Worm (Caenorhabditis elegans) whole organism, L4 larva: ENCODE results near the gene srd-10.

Source experiments
- D1046.2 ChIP-seq: fragments of 200-800 bp; sonication (Bioruptor generic); IDR thresholded peaks from 2 replicates; pipeline ENCODE4 v1.3.6; 2022; ENCODE audit warnings: missing genetic modification characterization, missing compliant biosample characterization
- F37D6.2 ChIP-seq: sonication (generic microtip); optimal IDR thresholded peaks from 2 replicates; lab custom pipeline; 2016; ENCODE audit warnings: mild to moderate bottlenecking, missing genetic modification characterization, missing compliant biosample characterization
- F44E2.7 ChIP-seq: fragments of 200-800 bp; sonication (Bioruptor generic); IDR thresholded peaks from 2 replicates; pipeline ENCODE4 v2.1.2; 2022; ENCODE audit warnings: missing genetic modification characterization, missing compliant biosample characterization
- T26A8.4 ChIP-seq: fragments of 200-800 bp; sonication (Bioruptor generic); IDR thresholded peaks from 2 replicates; pipeline ENCODE4 v1.3.6; 2022; ENCODE audit warnings: missing genetic modification characterization, missing compliant biosample characterization
- Y48G9A.11 ChIP-seq: fragments of 200-800 bp; sonication (Bioruptor generic); IDR thresholded peaks from 2 replicates; pipeline ENCODE4 v1.3.6; 2022; ENCODE audit warnings: missing genetic modification reagents, missing genetic modification characterization, missing compliant biosample characterization
- Y75B8A.6 ChIP-seq: fragments of 200-800 bp; sonication (Bioruptor generic); IDR thresholded peaks from 2 replicates; pipeline ENCODE4 v1.3.6; 2022; ENCODE audit warnings: missing genetic modification reagents, missing genetic modification characterization, missing compliant biosample characterization
- ZK546.5 ChIP-seq, 2 experiments: sonication (generic microtip); optimal IDR thresholded peaks; 2 replicates each; lab custom pipeline; 2017; ENCODE audit warnings: missing biosample characterization in 2 of 2, missing genetic modification characterization in 2 of 2
- aha-1 ChIP-seq: fragments of 150-350 bp; peaks from one replicate; lab custom pipeline; 2014; ENCODE audit warnings: missing biosample characterization, missing genetic modification characterization
- ceh-20 ChIP-seq: fragments of 200-800 bp; sonication (Bioruptor generic); IDR thresholded peaks from 2 replicates; pipeline ENCODE4 v1.3.6; 2022; ENCODE audit warnings: missing genetic modification reagents, missing genetic modification characterization, missing compliant biosample characterization
- ceh-28 ChIP-seq: fragments of 150-350 bp; optimal IDR thresholded peaks from 2 replicates; lab custom pipeline; 2014; ENCODE audit warnings: missing biosample characterization, missing genetic modification reagents, missing genetic modification characterization
- ceh-82 ChIP-seq: sonication (generic microtip); optimal IDR thresholded peaks from 2 replicates; lab custom pipeline; 2017; ENCODE audit warnings: missing biosample characterization, missing genetic modification characterization
- cey-2 ChIP-seq: sonication (generic microtip); optimal IDR thresholded peaks from 3 replicates; lab custom pipeline; 2017; ENCODE audit warnings: missing genetic modification characterization, mild to moderate bottlenecking, missing compliant biosample characterization, antibody characterized with exemption, borderline replicate concordance; ENCODE audit not compliant: insufficient read depth
- daf-12 ChIP-seq: fragments of 150-350 bp; optimal IDR thresholded peaks from 2 replicates; lab custom pipeline; 2014; ENCODE audit warnings: missing biosample characterization, missing genetic modification reagents, missing genetic modification characterization
- daf-16 ChIP-seq, 3 experiments: sonication (generic microtip); optimal IDR thresholded peaks; 2 replicates each; lab custom pipeline; 2016 to 2017; ENCODE audit warnings: missing genetic modification characterization in 3 of 3, missing genetic modification reagents in 3 of 3, mild to moderate bottlenecking in 2 of 3, missing compliant biosample characterization in 2 of 3, missing biosample characterization in 1 of 3, moderate library complexity in 1 of 3
- daf-8 ChIP-seq: fragments of 200-800 bp; sonication (Bioruptor generic); IDR thresholded peaks from 2 replicates; pipeline ENCODE4 v1.3.6; 2022; ENCODE audit warnings: missing genetic modification characterization, missing compliant biosample characterization
- dve-1 ChIP-seq: sonication (generic microtip); optimal IDR thresholded peaks from 2 replicates; lab custom pipeline; 2017; ENCODE audit warnings: antibody characterized with exemption, mild to moderate bottlenecking, missing genetic modification characterization, missing compliant biosample characterization; ENCODE audit not compliant: insufficient read depth
- egl-27 ChIP-seq: sonication (generic microtip); optimal IDR thresholded peaks from 3 replicates; lab custom pipeline; 2017; ENCODE audit warnings: missing biosample characterization, missing genetic modification reagents, missing genetic modification characterization
- gei-8 ChIP-seq: fragments of 200-800 bp; sonication (Bioruptor generic); optimal IDR thresholded peaks from 2 replicates; lab custom pipeline; 2018; ENCODE audit warnings: mild to moderate bottlenecking, missing genetic modification characterization, missing compliant biosample characterization
- hif-1 ChIP-seq, 2 experiments: sonication (generic microtip); optimal IDR thresholded peaks; 2 replicates each; lab custom pipeline; 2016 to 2017; ENCODE audit warnings: missing compliant biosample characterization in 2 of 2, missing genetic modification characterization in 2 of 2, missing genetic modification reagents in 2 of 2, missing genotype in 2 of 2, mild to moderate bottlenecking in 1 of 2
- hmg-1.1 ChIP-seq: fragments of 200-800 bp; sonication (Bioruptor generic); IDR thresholded peaks from 2 replicates; pipeline ENCODE4 v1.3.6; 2022; ENCODE audit warnings: missing genetic modification reagents, missing genetic modification characterization, missing compliant biosample characterization
- lin-13 ChIP-seq: fragments of 150-350 bp; optimal IDR thresholded peaks from 2 replicates; lab custom pipeline; 2014; ENCODE audit warnings: missing biosample characterization, missing genetic modification reagents, missing genetic modification characterization
- lin-15B ChIP-seq: fragments of 150-350 bp; sonication (generic microtip); optimal IDR thresholded peaks from 3 replicates; lab custom pipeline; 2014; ENCODE audit warnings: missing biosample characterization, missing genetic modification characterization
- lin-29 ChIP-seq: fragments of 200-800 bp; sonication (Bioruptor generic); IDR thresholded peaks from 2 replicates; pipeline ENCODE4 v1.3.6; 2022; ENCODE audit warnings: missing genetic modification reagents, missing genetic modification characterization, missing compliant biosample characterization
- lin-38 ChIP-seq: fragments of 200-800 bp; sonication (Bioruptor generic); IDR thresholded peaks from 2 replicates; pipeline ENCODE4 v1.3.6; 2022; ENCODE audit warnings: missing genetic modification reagents, missing genetic modification characterization, missing compliant biosample characterization
- lsy-2 ChIP-seq, 2 experiments: fragments of 150-350 bp in 1 of 2; sonication (generic microtip) in 1 of 2; optimal IDR thresholded peaks; 2 replicates each; lab custom pipeline; 2014 to 2017; ENCODE audit warnings: missing biosample characterization in 2 of 2, missing genetic modification characterization in 2 of 2
- madf-5 ChIP-seq, 2 experiments: fragments of 200-800 bp; sonication (Bioruptor generic); IDR thresholded peaks; 2 replicates each; pipeline ENCODE4 v1.3.6; 2022; ENCODE audit warnings: missing compliant biosample characterization in 2 of 2, missing genetic modification characterization in 2 of 2
- nhr-10 ChIP-seq: fragments of 150-350 bp; optimal IDR thresholded peaks from 2 replicates; lab custom pipeline; 2014; ENCODE audit warnings: missing biosample characterization, missing genetic modification characterization
- nhr-111 ChIP-seq: fragments of 200-800 bp; sonication (Bioruptor generic); optimal IDR thresholded peaks from 2 replicates; lab custom pipeline; 2018; ENCODE audit warnings: mild to moderate bottlenecking, missing genetic modification characterization, missing compliant biosample characterization
- nhr-28 ChIP-seq: fragments of 150-350 bp; optimal IDR thresholded peaks from 2 replicates; lab custom pipeline; 2014; ENCODE audit warnings: missing biosample characterization, missing genetic modification characterization
- nhr-76 ChIP-seq: fragments of 150-350 bp; optimal IDR thresholded peaks from 2 replicates; lab custom pipeline; 2014; ENCODE audit warnings: missing biosample characterization, missing genetic modification characterization
- nhr-77 ChIP-seq: fragments of 150-350 bp; optimal IDR thresholded peaks from 2 replicates; lab custom pipeline; 2014; ENCODE audit warnings: missing biosample characterization, missing genetic modification characterization
- pqm-1 ChIP-seq: sonication (generic microtip); optimal IDR thresholded peaks from 2 replicates; lab custom pipeline; 2017; ENCODE audit warnings: missing biosample characterization, missing genetic modification characterization
- saeg-2 ChIP-seq: fragments of 200-800 bp; sonication (Bioruptor generic); IDR thresholded peaks from 2 replicates; pipeline ENCODE4 v1.3.6; 2022; ENCODE audit warnings: missing genetic modification reagents, missing genetic modification characterization, missing compliant biosample characterization
- skn-1 ChIP-seq: fragments of 150-350 bp; optimal IDR thresholded peaks from 2 replicates; lab custom pipeline; 2014; ENCODE audit warnings: missing biosample characterization, missing genetic modification characterization
- snpc-1.2 ChIP-seq: fragments of 200-800 bp; sonication (Bioruptor generic); IDR thresholded peaks from 2 replicates; pipeline ENCODE4 v1.3.6; 2022; ENCODE audit warnings: missing genetic modification reagents, missing genetic modification characterization, missing compliant biosample characterization
- spr-1 ChIP-seq: sonication (generic microtip); optimal IDR thresholded peaks from 2 replicates; lab custom pipeline; 2016; ENCODE audit warnings: mild to moderate bottlenecking, missing genetic modification characterization, missing compliant biosample characterization
- spr-3 ChIP-seq: fragments of 200-800 bp; sonication (Bioruptor generic); optimal IDR thresholded peaks from 2 replicates; lab custom pipeline; 2018; ENCODE audit warnings: mild to moderate bottlenecking, missing genetic modification characterization, missing compliant biosample characterization
- tag-97 ChIP-seq: fragments of 200-800 bp; sonication (Bioruptor generic); IDR thresholded peaks from 2 replicates; pipeline ENCODE4 v1.3.6; 2022; ENCODE audit warnings: missing genetic modification characterization, missing compliant biosample characterization
- unc-62 ChIP-seq, 3 experiments: fragments of 150-350 bp in 1 of 3; sonication (generic microtip); optimal IDR thresholded peaks in 2 of 3; peaks in 1 of 3; 1 replicate in 1 of 3; 2 replicates in 2 of 3; lab custom pipeline; 2014 to 2017; ENCODE audit warnings: missing biosample characterization in 3 of 3, missing genetic modification characterization in 3 of 3, missing genetic modification reagents in 3 of 3, missing genotype in 1 of 3
- zfp-3 ChIP-seq: fragments of 200-800 bp; sonication (Bioruptor generic); conservative IDR thresholded peaks from 2 replicates; pipeline ENCODE4 v1.3.6; 2022; ENCODE audit warnings: missing genetic modification reagents, missing genetic modification characterization, missing compliant biosample characterization
- ztf-11 ChIP-seq: fragments of 150-350 bp; optimal IDR thresholded peaks from 2 replicates; lab custom pipeline; 2014; ENCODE audit warnings: missing biosample characterization, missing genetic modification characterization
- ztf-7 ChIP-seq: fragments of 150-350 bp; optimal IDR thresholded peaks from 2 replicates; lab custom pipeline; 2014; ENCODE audit warnings: missing biosample characterization, missing genetic modification characterization

Gene srd-10

ce11 chrIV:13574733-13575132, at the start of gene srd-10:
TSS of gene srd-10 (plus strand) at chrIV:13575033.
- TF ChIP-seq lin-13 (GFP tag; lab: Kevin White, UChicago) = no peak
- TF ChIP-seq aha-1 (tag; lab: Kevin White, UChicago) = peak; percentile 46

DNA sequence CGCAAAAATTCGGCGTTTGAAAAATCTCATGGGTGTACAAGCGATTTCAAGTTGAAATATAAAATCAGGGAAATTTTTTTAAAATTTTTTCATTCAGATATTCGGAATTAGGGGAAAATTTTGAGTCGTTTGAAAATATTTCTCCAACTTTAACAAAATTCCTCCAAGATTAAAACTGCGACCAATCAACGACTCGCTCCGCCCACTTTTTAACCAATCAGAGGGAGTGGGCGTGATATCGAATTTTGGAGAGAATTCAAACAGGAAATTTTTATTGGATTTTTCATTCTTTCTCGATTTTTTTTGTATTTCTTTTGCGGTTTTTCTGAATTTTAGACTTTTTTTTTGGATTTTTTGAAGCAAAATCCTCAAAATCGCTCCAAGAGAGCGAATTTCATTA, 49.6 kb upstream of the srd-10 start:
- TF ChIP-seq lin-15B (tag; lab: Kevin White, UChicago) (no peak), skn-1 (no peak), ceh-20 (no peak), nhr-111 (no peak), daf-12 (tag; lab: Kevin White, UChicago) (no peak), zfp-3 (GFP tag; lab: Robert Waterston, UW) (no peak), lin-29 (GFP tag; lab: Robert Waterston, UW) (no peak), cey-2 (tag; lab: Kevin White, UChicago) (no peak), ztf-11 (tag; lab: Kevin White, UChicago) (no peak), spr-1 (tag; lab: Kevin White, UChicago) (no peak)

- TF ChIP-seq lin-38 (GFP tag; lab: Robert Waterston, UW) = 0 out of 2 replicates have a peak, but pooled peaks have one; percentile 10
- peak in 1 of 2 experiments; percentile 85 for TF ChIP-seq lsy-2 (tag; optimal IDR thresholded peaks at IDR 0.05; lab: Kevin White, UChicago)
- TF ChIP-seq snpc-1.2 = peak; percentile 84
- TF ChIP-seq aha-1 (tag; lab: Kevin White, UChicago) = peak; percentile 0
- no peak for TF ChIP-seq unc-62 (GFP tag; optimal IDR thresholded peaks at IDR 0.05 in 1 of 2; lab: Kevin White, UChicago)
- no peak for TF ChIP-seq unc-62 (tag; optimal IDR thresholded peaks at IDR 0.05; lab: Kevin White, UChicago)
- no peak for TF ChIP-seq daf-8 (GFP tag; lab: Robert Waterston, UW)
Measured at ce11 chrIV:13538901-13539300, 35.9 kb upstream of the srd-10 start.

DNA sequence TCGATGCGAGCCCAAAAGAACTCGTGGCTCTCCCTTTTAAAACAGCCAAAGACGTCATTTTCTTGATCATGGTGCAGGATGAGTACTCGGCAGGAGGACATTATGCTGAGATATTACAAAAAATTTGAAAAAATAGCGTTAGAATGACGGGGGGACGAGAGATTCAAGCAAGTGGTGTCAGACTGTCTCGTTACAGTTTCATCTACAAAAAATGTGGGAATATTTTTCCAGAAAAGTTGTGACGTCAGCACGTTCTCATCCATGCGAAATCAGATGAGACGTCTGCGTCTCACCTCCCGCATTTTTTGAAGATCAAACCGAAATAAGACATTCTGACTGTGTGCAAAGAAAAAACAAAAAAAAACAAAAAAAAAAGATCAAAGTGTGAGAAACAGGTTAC, 34.7 kb upstream of the srd-10 start, which contains the start of gene rsd-2:
TSS of gene rsd-2 (minus strand) at position 101 of the 400 bp plus-strand sequence.
- TF ChIP-seq spr-3 (no peak), lin-29 (GFP tag; lab: Robert Waterston, UW) (no peak), hif-1 (tag; optimal IDR thresholded peaks at IDR 0.05; lab: Kevin White, UChicago) (no peak), ceh-82 (no peak), F44E2.7 (GFP tag; lab: Robert Waterston, UW) (no peak), daf-16 (GFP tag; optimal IDR thresholded peaks at IDR 0.05; lab: Kevin White, UChicago) (no peak), daf-16 (tag; optimal IDR thresholded peaks at IDR 0.05; lab: Kevin White, UChicago) (no peak), pqm-1 (no peak), nhr-28 (tag; lab: Kevin White, UChicago) (no peak), D1046.2 (GFP tag; lab: Robert Waterston, UW) (no peak)

DNA sequence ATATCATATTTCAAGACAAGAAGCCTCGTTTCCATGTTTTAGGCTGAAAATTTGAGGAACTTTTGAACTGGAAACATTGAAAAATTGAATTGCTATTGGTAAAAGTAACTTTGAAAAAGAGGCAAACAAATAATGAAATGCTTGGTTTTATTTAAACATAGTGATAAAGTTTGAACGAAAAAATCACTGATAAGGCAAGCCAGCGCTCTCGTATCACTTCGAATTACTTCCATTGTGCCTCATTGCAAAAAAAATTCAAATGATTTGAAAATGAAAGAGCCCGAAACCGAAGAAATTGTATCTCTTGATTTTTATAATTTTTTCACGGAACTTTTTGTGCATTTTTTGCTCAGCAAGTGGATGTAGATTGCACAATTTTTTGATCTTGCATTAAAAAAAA, 26.6 kb upstream of the srd-10 start, which contains the start of gene F52G2.3:
TSS of gene F52G2.3 (minus strand) at position 43 of the 400 bp plus-strand sequence.
- no peak for TF ChIP-seq F44E2.7 (GFP tag; lab: Robert Waterston, UW)
- TF ChIP-seq nhr-77 (tag; lab: Kevin White, UChicago) = no peak
- peak in 1 of 2 experiments; percentile 5 for TF ChIP-seq unc-62 (GFP tag; optimal IDR thresholded peaks at IDR 0.05 in 1 of 2; lab: Kevin White, UChicago)
- no peak for TF ChIP-seq unc-62 (tag; optimal IDR thresholded peaks at IDR 0.05; lab: Kevin White, UChicago)
- TF ChIP-seq nhr-76 (tag; lab: Kevin White, UChicago) = no peak
- TF ChIP-seq nhr-28 (tag; lab: Kevin White, UChicago) = peak; percentile 19
- TF ChIP-seq pqm-1 = peak; percentile 73
- no peak for TF ChIP-seq Y75B8A.6 (GFP tag; lab: Robert Waterston, UW)

DNA sequence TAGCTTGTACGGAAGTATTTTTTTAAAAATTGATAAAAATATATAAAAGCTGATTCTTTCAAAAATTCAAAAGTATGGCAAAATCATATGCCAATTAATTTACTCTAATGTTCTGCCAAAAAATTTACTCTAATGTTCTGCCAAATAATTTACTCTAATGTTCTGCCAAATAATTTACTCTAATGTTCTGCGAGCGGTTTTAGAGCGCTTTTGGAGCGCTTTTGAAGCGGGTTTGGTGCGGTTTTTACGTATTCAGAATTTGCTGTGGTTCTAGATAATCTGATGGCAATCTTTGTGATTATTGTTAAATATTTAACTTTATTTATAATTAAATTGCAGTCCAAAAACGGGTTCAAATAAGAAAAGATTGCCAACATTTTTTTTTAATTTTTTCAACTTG, 25.5 kb upstream of the srd-10 start:
- TF ChIP-seq gei-8 (GFP tag; lab: Kevin White, UChicago) = no peak
- TF ChIP-seq T26A8.4 (GFP tag; lab: Robert Waterston, UW) = no peak
- TF ChIP-seq ceh-28 (tag; lab: Kevin White, UChicago) = no peak
- TF ChIP-seq hmg-1.1 (GFP tag; lab: Robert Waterston, UW) = no peak
- no peak for TF ChIP-seq dve-1 (tag; lab: Kevin White, UChicago)
- TF ChIP-seq ztf-7 (tag; lab: Kevin White, UChicago) = no peak
- no peak for TF ChIP-seq tag-97 (GFP tag; lab: Robert Waterston, UW)
- no peak for TF ChIP-seq F37D6.2 (tag; lab: Kevin White, UChicago)
- no peak for TF ChIP-seq Y48G9A.11 (GFP tag; lab: Robert Waterston, UW)
- TF ChIP-seq saeg-2 (GFP tag; lab: Robert Waterston, UW) = no peak
- no peak for TF ChIP-seq egl-27
- TF ChIP-seq ZK546.5 (tag; optimal IDR thresholded peaks at IDR 0.05; lab: Kevin White, UChicago) = no peak
- no peak for TF ChIP-seq madf-5 (GFP tag; IDR thresholded peaks at IDR 0.05; lab: Robert Waterston, UW)
- TF ChIP-seq nhr-10 (tag; lab: Kevin White, UChicago) = no peak
